Worm (Caenorhabditis elegans) whole organism, dauer: ENCODE results near the gene aaim-1.

ENCODE experiments used
- unc-62 ChIP-seq: sonication (generic microtip); optimal IDR thresholded peaks from 2 replicates; lab custom pipeline; 2017; ENCODE audit warnings: missing biosample characterization, missing genetic modification reagents, missing genetic modification characterization

The aaim-1 gene

ce11 chrX:6553634-6554033 is 8.6 kb downstream of the aaim-1 start:
- no peak for TF ChIP-seq unc-62 (GFP tag; lab: Kevin White, UChicago)

- TF ChIP-seq unc-62 (GFP tag; lab: Kevin White, UChicago) = no peak
Measured at ce11 chrX:6552806-6553337, 9.4 kb downstream of the aaim-1 start, which contains the start of gene svh-2. svh-2 (plus strand) TSS chrX:6553287.

DNA sequence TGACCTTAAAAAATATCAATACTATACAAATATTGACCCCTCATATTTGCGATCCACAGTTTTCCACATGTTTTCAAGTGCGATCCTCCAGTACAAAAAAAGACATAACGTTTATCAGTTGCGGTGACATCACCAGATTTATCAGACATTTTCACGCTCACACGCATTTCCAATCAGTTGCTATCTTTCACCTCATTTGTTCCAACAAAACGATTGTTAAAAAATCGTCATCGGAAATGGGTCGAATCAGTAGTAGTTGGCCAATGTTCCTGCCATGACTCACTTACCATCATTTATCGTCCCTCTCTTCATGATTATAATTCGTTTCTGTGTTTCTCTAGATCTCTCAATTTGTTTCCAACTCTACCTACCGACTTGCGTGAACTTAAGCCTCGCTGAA is 10.5 kb downstream of the aaim-1 start:
- TF ChIP-seq unc-62 (GFP tag; lab: Kevin White, UChicago) = no peak

- no peak for TF ChIP-seq unc-62 (GFP tag; lab: Kevin White, UChicago)
Measured at ce11 chrX:6551073-6551652, 11.1 kb downstream of the aaim-1 start.

DNA sequence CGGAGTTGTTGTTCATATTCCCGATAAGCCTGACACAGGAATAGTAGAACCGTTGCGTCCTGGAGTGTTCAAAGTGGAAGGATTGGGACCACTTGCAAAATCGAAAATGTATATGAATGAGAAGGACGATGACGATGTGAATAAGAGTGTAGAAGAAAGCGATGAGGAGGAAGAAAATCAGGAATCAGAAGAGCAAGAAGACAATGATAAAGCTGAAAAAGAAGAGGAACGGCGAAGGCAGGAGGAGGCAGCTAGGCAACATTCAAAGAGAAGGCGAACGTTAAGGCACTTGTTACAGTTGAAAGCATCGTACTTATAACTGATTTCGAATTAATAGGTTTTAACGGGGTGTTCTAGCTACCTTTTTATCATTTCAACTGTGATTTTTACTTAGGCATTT is 18.6 kb downstream of the aaim-1 start:
- no peak for TF ChIP-seq unc-62 (GFP tag; lab: Kevin White, UChicago)

DNA sequence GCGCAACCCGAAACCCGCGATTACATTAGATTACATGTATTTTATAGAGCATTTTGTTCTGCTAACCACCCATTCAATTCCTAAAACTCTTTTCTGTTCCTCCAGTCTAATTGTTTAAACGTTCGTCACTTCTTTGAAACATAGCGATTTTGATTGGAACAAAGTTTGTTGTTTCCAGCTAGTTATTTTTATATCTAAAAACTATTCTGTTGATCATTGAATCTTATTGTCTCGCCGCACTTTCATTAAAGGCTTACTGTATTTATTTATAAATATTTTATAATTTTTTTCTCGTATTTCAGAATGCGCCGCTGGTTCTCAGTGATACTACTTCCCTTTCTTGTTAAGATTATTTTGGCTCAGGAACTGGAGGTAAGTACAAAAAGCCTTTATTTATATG is 19.5 kb downstream of the aaim-1 start, which contains the start of gene T14E8.2:
T14E8.2 (plus strand) TSS at position 301 of the 400 bp plus-strand sequence.
- no peak for TF ChIP-seq unc-62 (GFP tag; lab: Kevin White, UChicago)

DNA sequence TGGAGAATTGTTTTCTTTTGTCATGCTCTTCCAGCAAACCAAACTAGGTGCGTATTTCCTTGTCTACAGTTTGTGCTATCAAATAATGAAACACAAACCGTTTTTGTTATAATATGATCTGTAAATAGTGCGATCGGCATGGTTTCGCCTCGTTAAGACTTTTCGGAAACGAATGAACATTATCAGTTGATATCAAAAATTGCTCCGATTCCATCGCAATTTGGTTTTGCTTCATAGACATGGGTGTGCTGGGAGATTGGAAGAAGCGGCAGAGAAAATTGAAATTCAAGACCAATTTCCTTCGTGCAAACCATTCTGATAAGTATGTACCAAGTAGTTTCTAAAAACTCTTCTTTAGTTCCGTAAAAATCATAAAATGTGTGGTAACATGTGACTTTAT is 24.2 kb downstream of the aaim-1 start:
- no peak for TF ChIP-seq unc-62 (GFP tag; lab: Kevin White, UChicago)

- TF ChIP-seq unc-62 (GFP tag; lab: Kevin White, UChicago) = no peak
Measured at ce11 chrX:6536701-6537279, 25.4 kb downstream of the aaim-1 start, which contains the start of gene ilys-5. ilys-5 (minus strand) TSS chrX:6536840.

DNA sequence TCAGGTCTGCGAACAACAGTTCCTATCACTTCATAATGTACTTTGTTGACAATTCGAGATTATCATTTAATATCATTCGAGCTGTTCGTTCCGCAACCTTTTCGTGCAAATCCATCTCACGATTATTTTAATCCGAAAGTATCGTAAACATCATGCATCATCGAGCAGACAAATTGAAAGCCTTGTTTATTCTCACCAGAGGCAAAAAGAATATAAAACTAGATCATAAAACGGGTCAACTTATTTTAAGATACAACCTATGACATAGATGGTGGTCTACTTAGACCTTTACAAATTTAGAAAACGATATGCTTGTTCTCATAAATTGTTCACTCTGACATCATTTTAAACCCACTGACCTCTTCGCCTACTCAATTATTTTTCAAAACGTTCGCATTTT is 29.2 kb downstream of the aaim-1 start:
- TF ChIP-seq unc-62 (GFP tag; lab: Kevin White, UChicago) = no peak

- no peak for TF ChIP-seq unc-62 (GFP tag; lab: Kevin White, UChicago)
Measured at ce11 chrX:6531896-6532295, 30.3 kb downstream of the aaim-1 start.

ce11 chrX:6530591-6530990 is 31.6 kb downstream of the aaim-1 start:
- TF ChIP-seq unc-62 (GFP tag; lab: Kevin White, UChicago) = no peak

- TF ChIP-seq unc-62 (GFP tag; lab: Kevin White, UChicago) = no peak
Measured at ce11 chrX:6530046-6530445, 32.2 kb downstream of the aaim-1 start, which contains the start of gene ceh-60. ceh-60 (minus strand) TSS chrX:6530146.

- TF ChIP-seq unc-62 (GFP tag; lab: Kevin White, UChicago) = no peak
Measured at ce11 chrX:6522634-6523070, 39.6 kb downstream of the aaim-1 start.

ce11 chrX:6520644-6521043 is 41.6 kb downstream of the aaim-1 start:
- TF ChIP-seq unc-62 (GFP tag; lab: Kevin White, UChicago) = no peak

- TF ChIP-seq unc-62 (GFP tag; lab: Kevin White, UChicago) = no peak
Measured at ce11 chrX:6519946-6520345, 42.3 kb downstream of the aaim-1 start.

DNA sequence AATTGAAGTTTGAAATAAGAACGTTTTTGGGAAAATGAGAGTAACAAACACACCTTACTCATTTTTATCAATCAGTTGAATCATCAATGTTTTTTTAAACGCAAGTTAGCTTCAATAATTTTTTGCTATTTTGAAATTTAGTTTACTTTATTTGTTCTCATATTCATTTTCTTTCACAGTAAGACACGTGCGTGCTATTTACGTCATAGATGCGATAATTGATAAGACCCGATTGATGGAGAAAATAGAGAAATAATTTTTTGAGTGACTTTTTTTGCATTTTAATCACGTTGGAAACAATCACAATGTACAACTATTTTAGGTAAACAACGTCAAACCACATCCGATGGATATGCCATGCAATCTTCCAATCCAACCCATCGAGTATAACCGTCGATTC is 42.8 kb downstream of the aaim-1 start:
- TF ChIP-seq unc-62 (GFP tag; lab: Kevin White, UChicago) = no peak

- TF ChIP-seq unc-62 (GFP tag; lab: Kevin White, UChicago) = no peak
Measured at ce11 chrX:6518537-6518936, 43.7 kb downstream of the aaim-1 start, which contains the start of gene ets-4. ets-4 (plus strand) TSS chrX:6518883.
